Fruit fly (Drosophila melanogaster) whole organism, pupa: ENCODE measurements around the gene eco.

Source experiments
- CG10348 ChIP-seq: fragments of 200-800 bp; sonication (Bioruptor generic); IDR thresholded peaks from 2 replicates; pipeline ENCODE4 v1.3.6; 2022; ENCODE audit warnings: missing biosample characterization, missing genetic modification characterization
- CG13204 ChIP-seq: fragments of 200-800 bp; sonication (Bioruptor generic); optimal IDR thresholded peaks from 2 replicates; lab custom pipeline; 2018; ENCODE audit warnings: missing biosample characterization, mild to moderate bottlenecking, missing genetic modification characterization, moderate library complexity
- CG15710 ChIP-seq: fragments of 200-800 bp; sonication (Bioruptor generic); optimal IDR thresholded peaks from 2 replicates; lab custom pipeline; 2018; ENCODE audit warnings: missing biosample characterization, mild to moderate bottlenecking, missing genetic modification characterization, moderate library complexity
- CG17806 ChIP-seq: fragments of 200-800 bp; sonication (Bioruptor generic); optimal IDR thresholded peaks from 2 replicates; lab custom pipeline; 2018; ENCODE audit warnings: missing biosample characterization, mild to moderate bottlenecking, missing genetic modification characterization, moderate library complexity
- CG4496 ChIP-seq: fragments of 200-800 bp; sonication (Bioruptor generic); IDR thresholded peaks from 3 replicates; pipeline ENCODE4 v1.3.6; 2022; ENCODE audit warnings: missing biosample characterization, missing genetic modification characterization
- CG8301 ChIP-seq: fragments of 200-800 bp; sonication (Bioruptor generic); optimal IDR thresholded peaks from 2 replicates; lab custom pipeline; 2018; ENCODE audit warnings: missing biosample characterization, mild to moderate bottlenecking, missing genetic modification characterization
- D1 ChIP-seq: fragments of 200-800 bp; sonication (Bioruptor generic); optimal IDR thresholded peaks from 2 replicates; lab custom pipeline; 2018; ENCODE audit warnings: missing biosample characterization, mild to moderate bottlenecking, missing genetic modification characterization, moderate library complexity
- EcR ChIP-seq: fragments of 200-800 bp; sonication (Bioruptor generic); optimal IDR thresholded peaks from 3 replicates; lab custom pipeline; 2019; ENCODE audit warnings: missing biosample characterization, missing genetic modification characterization, mild to moderate bottlenecking, moderate library complexity, missing genetic modification reagents
- Pif1B ChIP-seq: fragments of 200-800 bp; sonication (Bioruptor generic); optimal IDR thresholded peaks from 3 replicates; lab custom pipeline; 2016; ENCODE audit warnings: missing biosample characterization, missing genetic modification characterization
- gl ChIP-seq: fragments of 200-800 bp; sonication (Bioruptor generic); optimal IDR thresholded peaks from 2 replicates; lab custom pipeline; 2018; ENCODE audit warnings: missing biosample characterization, mild to moderate bottlenecking, missing genetic modification characterization
- rn ChIP-seq: fragments of 200-800 bp; sonication (Bioruptor generic); IDR thresholded peaks from 2 replicates; pipeline ENCODE4 v1.3.6; 2022; ENCODE audit warnings: missing biosample characterization, missing genetic modification characterization

- TF ChIP-seq Pif1B (GFP tag; lab: Kevin White, UChicago): peak; percentile 61
- no peak for TF ChIP-seq CG13204 (GFP tag; lab: Kevin White, UChicago)
- peak; percentile 81 for TF ChIP-seq CG4496
- no peak for TF ChIP-seq rn (GFP tag; lab: Robert Waterston, UW)
- no peak for TF ChIP-seq CG15710 (tag; lab: Kevin White, UChicago)
- TF ChIP-seq gl: peak; percentile 4
- peak; percentile 26 for TF ChIP-seq CG8301 (tag; lab: Kevin White, UChicago)
- no peak for TF ChIP-seq EcR (GFP tag; lab: Kevin White, UChicago)
- TF ChIP-seq CG17806 (tag; lab: Kevin White, UChicago): no peak
- no peak for TF ChIP-seq CG10348
- no peak for TF ChIP-seq D1 (tag; lab: Kevin White, UChicago)
These were observed 22.0 kb upstream of the eco start for dm6 chr3L:7361095-7361522.
